Worm (Caenorhabditis elegans) whole organism, L1 larva: Measurements from ENCODE around the gene grd-12.

ENCODE experiments used
- C16A3.4 ChIP-seq: fragments of 150-350 bp; optimal IDR thresholded peaks from 2 replicates; lab custom pipeline; 2014; ENCODE audit warnings: missing biosample characterization, missing genetic modification characterization
- F16B12.6 ChIP-seq: fragments of 150-350 bp; optimal IDR thresholded peaks from 2 replicates; lab custom pipeline; 2014; ENCODE audit warnings: missing biosample characterization, missing genetic modification characterization
- aha-1 ChIP-seq: fragments of 150-350 bp; optimal IDR thresholded peaks from 2 replicates; lab custom pipeline; 2014; ENCODE audit warnings: missing biosample characterization, missing genetic modification characterization
- alr-1 ChIP-seq: fragments of 200-800 bp; sonication (Bioruptor generic); optimal IDR thresholded peaks from 2 replicates; lab custom pipeline; 2018; ENCODE audit warnings: borderline replicate concordance, mild to moderate bottlenecking, missing genetic modification characterization, missing compliant biosample characterization
- aly-2 ChIP-seq: fragments of 150-350 bp; optimal IDR thresholded peaks from 2 replicates; lab custom pipeline; 2014; ENCODE audit warnings: missing biosample characterization, missing genetic modification characterization
- ama-1 ChIP-seq: fragments of 150-350 bp; optimal IDR thresholded peaks from 2 replicates; lab custom pipeline; 2014
- blmp-1 ChIP-seq: fragments of 150-350 bp; optimal IDR thresholded peaks from 2 replicates; lab custom pipeline; 2014; ENCODE audit warnings: missing biosample characterization, missing genetic modification characterization
- ceh-63 ChIP-seq: fragments of 200-800 bp; sonication (Bioruptor generic); optimal IDR thresholded peaks from 2 replicates; lab custom pipeline; 2018; ENCODE audit warnings: mild to moderate bottlenecking, missing genetic modification characterization, missing compliant biosample characterization
- ceh-8 ChIP-seq: fragments of 200-800 bp; sonication (Bioruptor generic); optimal IDR thresholded peaks from 2 replicates; lab custom pipeline; 2018; ENCODE audit warnings: mild to moderate bottlenecking, missing genetic modification characterization, moderate library complexity, missing compliant biosample characterization
- ceh-82 ChIP-seq, 3 experiments: fragments of 150-350 bp in 1 of 3; sonication (generic microtip) in 2 of 3; optimal IDR thresholded peaks; 2 replicates each; lab custom pipeline; 2014 to 2017; ENCODE audit warnings: missing biosample characterization in 3 of 3, missing genetic modification characterization in 3 of 3
- ceh-90 ChIP-seq: sonication (generic microtip); optimal IDR thresholded peaks from 2 replicates; lab custom pipeline; 2016; ENCODE audit warnings: missing genetic modification characterization, missing compliant biosample characterization
- ces-1 ChIP-seq: fragments of 150-350 bp; optimal IDR thresholded peaks from 2 replicates; lab custom pipeline; 2014; ENCODE audit warnings: missing biosample characterization, missing genetic modification reagents, missing genetic modification characterization
- dpl-1 ChIP-seq, 3 experiments: fragments of 150-350 bp in 2 of 3; sonication (generic microtip) in 1 of 3; optimal IDR thresholded peaks; 2 replicates each; lab custom pipeline; 2014 to 2017; ENCODE audit warnings: missing biosample characterization in 3 of 3, missing genetic modification characterization in 3 of 3, missing genetic modification reagents in 3 of 3
- efl-1 ChIP-seq, 4 experiments: fragments of 150-350 bp; optimal IDR thresholded peaks in 3 of 4; peaks in 1 of 4; 1 replicate in 1 of 4; 2 replicates in 3 of 4; lab custom pipeline; 2014; ENCODE audit warnings: missing biosample characterization in 2 of 4, missing genetic modification characterization in 2 of 4, missing genetic modification reagents in 2 of 4
- efl-3 ChIP-seq: fragments of 200-800 bp; sonication (Bioruptor generic); optimal IDR thresholded peaks from 2 replicates; lab custom pipeline; 2018; ENCODE audit warnings: mild to moderate bottlenecking, missing genetic modification characterization, missing compliant biosample characterization
- ets-5 ChIP-seq: fragments of 200-800 bp; sonication (Bioruptor generic); IDR thresholded peaks from 2 replicates; pipeline ENCODE4 v1.3.6; 2022; ENCODE audit warnings: missing genetic modification characterization, missing compliant biosample characterization
- fkh-8 ChIP-seq: sonication (generic microtip); optimal IDR thresholded peaks from 2 replicates; lab custom pipeline; 2016; ENCODE audit warnings: mild to moderate bottlenecking, missing genetic modification characterization, missing compliant biosample characterization
- fos-1 ChIP-seq: fragments of 150-350 bp; optimal IDR thresholded peaks from 2 replicates; lab custom pipeline; 2014; ENCODE audit warnings: missing biosample characterization, missing genetic modification characterization
- hpl-2 ChIP-seq: fragments of 150-350 bp; optimal IDR thresholded peaks from 2 replicates; lab custom pipeline; 2014; ENCODE audit warnings: missing biosample characterization, missing genetic modification reagents, missing genetic modification characterization
- lin-13 ChIP-seq: fragments of 150-350 bp; optimal IDR thresholded peaks from 2 replicates; lab custom pipeline; 2014; ENCODE audit warnings: missing biosample characterization, missing genetic modification reagents, missing genetic modification characterization
- lin-14 ChIP-seq: fragments of 200-800 bp; sonication (Bioruptor generic); optimal IDR thresholded peaks from 2 replicates; lab custom pipeline; 2018; ENCODE audit warnings: mild to moderate bottlenecking, missing genetic modification characterization, moderate library complexity, missing compliant biosample characterization
- lin-15B ChIP-seq: fragments of 150-350 bp; sonication (generic microtip); optimal IDR thresholded peaks from 3 replicates; lab custom pipeline; 2014; ENCODE audit warnings: missing biosample characterization, missing genetic modification characterization
- lin-39 ChIP-seq: fragments of 150-350 bp; optimal IDR thresholded peaks from 2 replicates; lab custom pipeline; 2014; ENCODE audit warnings: missing biosample characterization, missing genetic modification reagents, missing genetic modification characterization
- lir-3 ChIP-seq: sonication (generic microtip); optimal IDR thresholded peaks from 2 replicates; lab custom pipeline; 2016; ENCODE audit warnings: mild to moderate bottlenecking, missing genetic modification characterization, moderate library complexity, missing compliant biosample characterization; ENCODE audit not compliant: poor library complexity
- mab-9 ChIP-seq: fragments of 200-800 bp; sonication (Bioruptor generic); IDR thresholded peaks from 2 replicates; pipeline ENCODE4 v1.3.6; 2022; ENCODE audit warnings: missing genetic modification reagents, missing genetic modification characterization, missing compliant biosample characterization
- mep-1 ChIP-seq: fragments of 150-350 bp; optimal IDR thresholded peaks from 2 replicates; lab custom pipeline; 2014; ENCODE audit warnings: missing biosample characterization, missing genetic modification characterization
- nhr-11 ChIP-seq: fragments of 150-350 bp; optimal IDR thresholded peaks from 2 replicates; lab custom pipeline; 2014; ENCODE audit warnings: missing biosample characterization, missing genetic modification characterization
- nhr-20 ChIP-seq: sonication (generic microtip); optimal IDR thresholded peaks from 2 replicates; lab custom pipeline; 2016; ENCODE audit warnings: mild to moderate bottlenecking, missing genetic modification characterization, missing compliant biosample characterization
- nhr-77 ChIP-seq: fragments of 150-350 bp; optimal IDR thresholded peaks from 2 replicates; lab custom pipeline; 2014; ENCODE audit warnings: missing biosample characterization, missing genetic modification characterization
- nhr-85 ChIP-seq: sonication (generic microtip); peaks from one replicate; lab custom pipeline; 2016; ENCODE audit warnings: missing genetic modification characterization, inconsistent platforms, missing compliant biosample characterization
- nhr-90 ChIP-seq: sonication (generic microtip); optimal IDR thresholded peaks from 2 replicates; lab custom pipeline; 2016; ENCODE audit warnings: mild to moderate bottlenecking, missing genetic modification characterization, missing compliant biosample characterization; ENCODE audit not compliant: poor library complexity
- rnt-1 ChIP-seq: sonication (generic microtip); optimal IDR thresholded peaks from 2 replicates; lab custom pipeline; 2016; ENCODE audit warnings: mild to moderate bottlenecking, missing genetic modification characterization, moderate library complexity, missing compliant biosample characterization
- skn-1 ChIP-seq: fragments of 150-350 bp; optimal IDR thresholded peaks from 2 replicates; lab custom pipeline; 2014; ENCODE audit warnings: missing biosample characterization, missing genetic modification characterization
- snu-23 ChIP-seq: sonication (generic microtip); optimal IDR thresholded peaks from 2 replicates; lab custom pipeline; 2016; ENCODE audit warnings: missing genetic modification characterization, missing compliant biosample characterization
- sptf-1 ChIP-seq: fragments of 150-350 bp; optimal IDR thresholded peaks from 2 replicates; lab custom pipeline; 2014; ENCODE audit warnings: missing biosample characterization, missing genetic modification characterization
- sup-37 ChIP-seq: fragments of 200-800 bp; sonication (Bioruptor generic); optimal IDR thresholded peaks from 2 replicates; lab custom pipeline; 2018; ENCODE audit warnings: mild to moderate bottlenecking, missing genetic modification characterization, missing compliant biosample characterization
- swsn-7 ChIP-seq: sonication (generic microtip); optimal IDR thresholded peaks from 2 replicates; lab custom pipeline; 2016; ENCODE audit warnings: missing genetic modification characterization, missing compliant biosample characterization
- tbx-2 ChIP-seq: sonication (generic microtip); optimal IDR thresholded peaks from 2 replicates; lab custom pipeline; 2016; ENCODE audit warnings: missing genetic modification characterization, missing compliant biosample characterization
- tlp-1 ChIP-seq: fragments of 150-350 bp; optimal IDR thresholded peaks from 2 replicates; lab custom pipeline; 2014; ENCODE audit warnings: missing biosample characterization, missing genetic modification characterization
- unc-130 ChIP-seq: fragments of 150-350 bp; optimal IDR thresholded peaks from 2 replicates; lab custom pipeline; 2017; ENCODE audit warnings: missing biosample characterization, missing genetic modification characterization, inconsistent platforms
- unc-86 ChIP-seq: sonication (generic microtip); optimal IDR thresholded peaks from 2 replicates; lab custom pipeline; 2016; ENCODE audit warnings: missing genetic modification characterization, missing compliant biosample characterization
- unc-98 ChIP-seq: fragments of 200-800 bp; sonication (Bioruptor generic); IDR thresholded peaks from 2 replicates; pipeline ENCODE4 v1.3.6; 2022; ENCODE audit warnings: missing genetic modification characterization, missing compliant biosample characterization
- vab-15 ChIP-seq: sonication (generic microtip); optimal IDR thresholded peaks from 2 replicates; lab custom pipeline; 2017; ENCODE audit warnings: missing genotype, mild to moderate bottlenecking, missing genetic modification characterization, missing compliant biosample characterization
- ztf-11 ChIP-seq, 2 experiments: sonication (generic microtip); optimal IDR thresholded peaks; 2 replicates each; lab custom pipeline; 2016 to 2017; ENCODE audit warnings: missing genetic modification characterization in 2 of 2, missing biosample characterization in 1 of 2, missing compliant biosample characterization in 1 of 2
- ztf-4 ChIP-seq: fragments of 150-350 bp; optimal IDR thresholded peaks from 2 replicates; lab custom pipeline; 2014; ENCODE audit warnings: missing biosample characterization, missing genetic modification characterization

grd-12 gene

DNA sequence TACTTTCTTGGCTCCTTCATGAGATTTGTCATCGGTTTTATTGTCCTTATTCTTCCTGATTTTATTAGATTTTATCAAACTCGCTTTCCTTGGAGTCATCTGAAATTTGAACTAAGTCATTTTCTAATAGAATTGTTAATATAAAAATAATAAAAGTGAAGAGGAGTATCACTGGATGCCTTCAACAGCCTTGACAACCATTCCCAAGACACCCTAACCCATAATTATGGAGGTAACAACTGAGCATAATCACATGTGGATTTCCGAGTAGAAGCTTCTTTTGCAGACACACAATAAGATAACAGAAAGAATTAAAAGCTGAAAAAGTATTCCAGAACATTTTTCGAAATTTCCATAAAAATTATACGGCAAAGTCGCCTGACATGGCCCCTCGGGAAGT, 22.6 kb upstream of the grd-12 start, which contains the start of gene F02D8.9:
Gene F02D8.9, minus strand, starts transcription at position 101 of the 400 bp plus-strand sequence.
- TF ChIP-seq hpl-2 (no peak), lin-13 (GFP tag; lab: Kevin White, UChicago) (no peak)

DNA sequence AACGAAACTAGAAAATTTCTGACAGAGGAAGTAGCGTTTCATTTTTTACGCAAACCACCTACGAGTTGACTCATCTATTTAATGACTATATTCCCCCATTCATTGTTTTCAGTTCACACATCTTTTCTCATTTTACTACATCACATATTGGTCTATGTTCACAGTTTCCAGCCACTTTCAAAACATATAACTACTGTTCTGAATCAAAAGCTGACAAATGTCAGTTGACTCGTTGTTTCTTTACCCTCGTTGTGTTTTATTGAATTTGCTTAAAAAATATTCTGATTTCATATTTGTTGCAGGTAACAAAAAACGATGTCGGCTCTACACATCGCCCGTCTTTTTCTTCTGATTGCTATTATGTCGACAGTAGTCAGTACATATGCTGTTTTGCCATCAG, 7.2 kb upstream of the grd-12 start, which contains the start of gene nlp-59:
Gene nlp-59, plus strand, starts transcription at position 301 of the 400 bp plus-strand sequence.
- no peak for TF ChIP-seq F16B12.6 (tag; lab: Kevin White, UChicago)
- no peak for TF ChIP-seq nhr-77 (tag; lab: Kevin White, UChicago)
- TF ChIP-seq ceh-90 (tag; lab: Kevin White, UChicago) = no peak
- no peak for TF ChIP-seq nhr-11 (tag; lab: Kevin White, UChicago)
- TF ChIP-seq sup-37 (GFP tag; lab: Kevin White, UChicago) = no peak
- no peak for TF ChIP-seq fos-1 (tag; lab: Kevin White, UChicago)
- TF ChIP-seq aha-1 (tag; lab: Kevin White, UChicago) = no peak
- no peak for TF ChIP-seq lin-39 (tag; lab: Kevin White, UChicago)
- TF ChIP-seq mep-1 (tag; lab: Kevin White, UChicago) = no peak
- no peak for TF ChIP-seq unc-130
- TF ChIP-seq tbx-2 (tag; lab: Kevin White, UChicago) = no peak
- no peak for TF ChIP-seq unc-86 (tag; lab: Kevin White, UChicago)
- no peak for TF ChIP-seq mab-9
- TF ChIP-seq rnt-1 (tag; lab: Kevin White, UChicago) = no peak
- TF ChIP-seq lir-3 = no peak
- no peak for TF ChIP-seq ces-1 (GFP tag; lab: Kevin White, UChicago)
- TF ChIP-seq snu-23 (GFP tag; lab: Kevin White, UChicago) = no peak

ce11 chrV:14979937-14980336, 1.6 kb downstream of the grd-12 start, which contains the start of gene xbx-1:
TSS of gene xbx-1 (plus strand) at chrV:14980237.
- TF ChIP-seq ztf-11 (tag; optimal IDR thresholded peaks at IDR 0.05; lab: Kevin White, UChicago) (no peak), fkh-8 (tag; lab: Kevin White, UChicago) (peak; percentile 19), mab-9 (no peak), efl-3 (no peak)

ce11 chrV:14984593-14984992, 6.3 kb downstream of the grd-12 start, which contains the start of gene F02D8.4:
TSS of gene F02D8.4 (plus strand) at chrV:14984893.
- TF ChIP-seq ets-5 (GFP tag; lab: Robert Waterston, UW) (no peak), efl-1 (optimal IDR thresholded peaks at IDR 0.05; lab: Kevin White, UChicago) (no peak), efl-1 (GFP tag; optimal IDR thresholded peaks at IDR 0.05 in 1 of 2; lab: Kevin White, UChicago) (peak in 1 of 2 experiments; percentile 51), sptf-1 (tag; lab: Kevin White, UChicago) (no peak), rnt-1 (tag; lab: Kevin White, UChicago) (peak; percentile 29), ceh-90 (tag; lab: Kevin White, UChicago) (no peak), ceh-82 (tag; optimal IDR thresholded peaks at IDR 0.05; lab: Kevin White, UChicago) (no peak), blmp-1 (peak; percentile 44), ztf-4 (tag; lab: Kevin White, UChicago) (no peak), unc-86 (tag; lab: Kevin White, UChicago) (no peak), nhr-85 (tag; lab: Kevin White, UChicago) (no peak), F16B12.6 (tag; lab: Kevin White, UChicago) (no peak)

ce11 chrV:14990843-14991242, 12.5 kb downstream of the grd-12 start, which contains the start of the genes cdt-2 and T01C3.2:
TSS of gene cdt-2 (minus strand) at chrV:14991126.
TSS of gene T01C3.2 (plus strand) at chrV:14991168.
- TF ChIP-seq tlp-1 (tag; lab: Kevin White, UChicago) = no peak
- TF ChIP-seq ceh-8 (GFP tag; lab: Kevin White, UChicago) = no peak
- no peak for TF ChIP-seq ceh-63 (GFP tag; lab: Kevin White, UChicago)
- TF ChIP-seq lin-15B = peak; percentile 24
- no peak for TF ChIP-seq aha-1 (tag; lab: Kevin White, UChicago)
- peak; percentile 23 for TF ChIP-seq skn-1 (tag; lab: Kevin White, UChicago)
- TF ChIP-seq nhr-20 (tag; lab: Kevin White, UChicago) = peak; percentile 35
- TF ChIP-seq mep-1 (tag; lab: Kevin White, UChicago) = no peak
- TF ChIP-seq alr-1 (tag; lab: Kevin White, UChicago) = no peak
- TF ChIP-seq nhr-77 (tag; lab: Kevin White, UChicago) = no peak
- TF ChIP-seq lin-14 = no peak
- TF ChIP-seq ama-1 (lab: Kevin White, UChicago) = no peak
- TF ChIP-seq nhr-90 (tag; lab: Kevin White, UChicago) = peak; percentile 16
- TF ChIP-seq mab-9 = no peak
- TF ChIP-seq nhr-85 (tag; lab: Kevin White, UChicago) = peak; percentile 4
- peak; percentile 76 to 89 (median 85) for TF ChIP-seq dpl-1 (GFP tag; optimal IDR thresholded peaks at IDR 0.05; lab: Kevin White, UChicago)
- TF ChIP-seq C16A3.4 (tag; lab: Kevin White, UChicago) = peak; percentile 18
- TF ChIP-seq lin-13 (GFP tag; lab: Kevin White, UChicago) = no peak
- TF ChIP-seq aly-2 (tag; lab: Kevin White, UChicago) = no peak
- TF ChIP-seq vab-15 (tag; lab: Kevin White, UChicago) = no peak
- peak; percentile 43 for TF ChIP-seq swsn-7
- no peak for TF ChIP-seq unc-98
